Fruit fly (Drosophila melanogaster) whole organism, embryonic: ENCODE data around the gene DCTN6-p27.

Experiments
- Ada2b ChIP-seq: fragments of 200-800 bp; sonication (Bioruptor generic); IDR thresholded peaks from 2 replicates; pipeline ENCODE4 v1.3.6; 2022; ENCODE audit warnings: missing biosample characterization, missing genetic modification characterization
- Aef1 ChIP-seq: fragments of 200-800 bp; sonication (Bioruptor generic); IDR thresholded peaks from 3 replicates; pipeline ENCODE4 v1.3.6; 2022; ENCODE audit warnings: missing biosample characterization, missing genetic modification characterization
- Antp ChIP-seq: fragments of 200-800 bp; sonication (Bioruptor generic); optimal IDR thresholded peaks from 3 replicates; lab custom pipeline; 2016; ENCODE audit warnings: missing biosample characterization, missing genetic modification characterization
- BtbVII ChIP-seq: fragments of 200-800 bp; sonication (Bioruptor generic); optimal IDR thresholded peaks from 3 replicates; lab custom pipeline; 2017; ENCODE audit warnings: missing biosample characterization, mild to moderate bottlenecking, missing genetic modification characterization
- Bteb2 ChIP-seq: fragments of 200-800 bp; sonication (Bioruptor generic); optimal IDR thresholded peaks from 2 replicates; lab custom pipeline; 2016; ENCODE audit warnings: missing biosample characterization, missing genetic modification characterization
- C15 ChIP-seq: fragments of 200-800 bp; sonication (Bioruptor generic); IDR thresholded peaks from 3 replicates; pipeline ENCODE4 v1.3.6; 2022; ENCODE audit warnings: missing biosample characterization, missing genetic modification characterization
- CG10209 ChIP-seq: fragments of 200-800 bp; sonication (Bioruptor generic); optimal IDR thresholded peaks from 3 replicates; lab custom pipeline; 2017; ENCODE audit warnings: missing biosample characterization, mild to moderate bottlenecking, missing genetic modification characterization, missing genetic modification reagents
- CG10267 ChIP-seq: fragments of 200-800 bp; sonication (Bioruptor generic); optimal IDR thresholded peaks from 2 replicates; lab custom pipeline; 2018; ENCODE audit warnings: missing biosample characterization, mild to moderate bottlenecking, missing genetic modification characterization, moderate library complexity
- CG11695 ChIP-seq: fragments of 200-800 bp; sonication (Bioruptor generic); IDR thresholded peaks from 3 replicates; pipeline ENCODE4 v1.3.6; 2022; ENCODE audit warnings: missing biosample characterization, missing genetic modification characterization
- CG11696 ChIP-seq: fragments of 200-800 bp; sonication (Bioruptor generic); IDR thresholded peaks from 2 replicates; pipeline ENCODE4 v1.3.6; 2022; ENCODE audit warnings: missing biosample characterization, missing genetic modification characterization
- CG13123 ChIP-seq: fragments of 200-800 bp; sonication (Bioruptor generic); optimal IDR thresholded peaks from 2 replicates; lab custom pipeline; 2016; ENCODE audit warnings: missing biosample characterization, missing genetic modification characterization
- CG17186 ChIP-seq: fragments of 200-800 bp; sonication (Bioruptor generic); optimal IDR thresholded peaks from 3 replicates; lab custom pipeline; 2017; ENCODE audit warnings: missing biosample characterization, missing genetic modification reagents, missing genetic modification characterization
- CG18476 ChIP-seq: fragments of 200-800 bp; sonication (Bioruptor generic); optimal IDR thresholded peaks from 2 replicates; lab custom pipeline; 2016; ENCODE audit warnings: missing biosample characterization, mild to moderate bottlenecking, missing genetic modification characterization
- CG30020 ChIP-seq: fragments of 200-800 bp; optimal IDR thresholded peaks from 2 replicates; lab custom pipeline; 2019; ENCODE audit warnings: missing biosample characterization, mild to moderate bottlenecking, missing genetic modification characterization, moderate library complexity
- CG3407 ChIP-seq: fragments of 200-800 bp; sonication (Bioruptor generic); optimal IDR thresholded peaks from 2 replicates; lab custom pipeline; 2018; ENCODE audit warnings: missing biosample characterization, mild to moderate bottlenecking, missing genetic modification characterization
- CG34224 ChIP-seq: fragments of 200-800 bp; sonication (Bioruptor generic); IDR thresholded peaks from 3 replicates; pipeline ENCODE4 v1.3.6; 2022; ENCODE audit warnings: missing biosample characterization, missing genetic modification characterization; ENCODE audit not compliant: partially characterized antibody
- CG8765 ChIP-seq: fragments of 200-800 bp; sonication (Bioruptor generic); IDR thresholded peaks from 2 replicates; pipeline ENCODE4 v1.3.6; 2022; ENCODE audit warnings: missing biosample characterization, missing genetic modification characterization
- Dbx ChIP-seq: fragments of 200-800 bp; sonication (Bioruptor generic); IDR thresholded peaks from 3 replicates; pipeline ENCODE4 v1.3.6; 2022; ENCODE audit warnings: missing biosample characterization, missing genetic modification characterization
- Dip2 ChIP-seq: fragments of 200-800 bp; sonication (Bioruptor generic); IDR thresholded peaks from 2 replicates; pipeline ENCODE4 v1.3.6; 2022; ENCODE audit warnings: missing biosample characterization, missing genetic modification characterization
- Doc2 ChIP-seq: fragments of 200-800 bp; sonication (Bioruptor generic); IDR thresholded peaks from 2 replicates; pipeline ENCODE4 v1.3.6; 2022; ENCODE audit warnings: missing biosample characterization, missing genetic modification characterization
- Ets97D ChIP-seq: fragments of 200-800 bp; sonication (Bioruptor generic); optimal IDR thresholded peaks from 3 replicates; lab custom pipeline; 2016; ENCODE audit warnings: missing biosample characterization, missing genetic modification characterization
- Fer3 ChIP-seq: fragments of 200-800 bp; sonication (Bioruptor generic); optimal IDR thresholded peaks from 2 replicates; lab custom pipeline; 2018; ENCODE audit warnings: missing biosample characterization, mild to moderate bottlenecking, missing genetic modification characterization, moderate library complexity
- Gsc ChIP-seq: fragments of 200-800 bp; sonication (Bioruptor generic); IDR thresholded peaks from 2 replicates; pipeline ENCODE4 v1.3.6; 2022; ENCODE audit warnings: missing biosample characterization, missing genetic modification characterization
- HLH4C ChIP-seq: fragments of 200-800 bp; sonication (Bioruptor generic); IDR thresholded peaks from 3 replicates; pipeline ENCODE4 v1.3.6; 2022; ENCODE audit warnings: missing biosample characterization, missing genetic modification characterization; ENCODE audit not compliant: partially characterized antibody
- Hr78 ChIP-seq, 2 experiments: fragments of 200-800 bp in 1 of 2; fragments of >200 bp in 1 of 2; sonication (Bioruptor generic) in 1 of 2; optimal IDR thresholded peaks; 2 replicates each; lab custom pipeline; 2017 to 2019; ENCODE audit warnings: missing biosample characterization in 2 of 2, missing genetic modification characterization in 2 of 2, mild to moderate bottlenecking in 1 of 2, moderate library complexity in 1 of 2
- Jarid2 ChIP-seq: fragments of 200-800 bp; sonication (Bioruptor generic); optimal IDR thresholded peaks from 3 replicates; lab custom pipeline; 2017; ENCODE audit warnings: mild to moderate bottlenecking, missing biosample characterization, missing genetic modification reagents, missing genetic modification characterization
- Lhr ChIP-seq: fragments of 200-800 bp; sonication (Bioruptor generic); optimal IDR thresholded peaks from 3 replicates; lab custom pipeline; 2017; ENCODE audit warnings: mild to moderate bottlenecking, missing biosample characterization, missing genetic modification reagents, missing genetic modification characterization
- Nf-YA ChIP-seq: fragments of 200-800 bp; sonication (Bioruptor generic); IDR thresholded peaks from 2 replicates; pipeline ENCODE4 v1.3.6; 2022; ENCODE audit warnings: missing biosample characterization, missing genetic modification characterization
- Sin3A ChIP-seq: fragments of >200 bp; optimal IDR thresholded peaks from 2 replicates; lab custom pipeline; 2018
- Spps ChIP-seq: fragments of 200-800 bp; sonication (Bioruptor generic); optimal IDR thresholded peaks from 2 replicates; lab custom pipeline; 2018; ENCODE audit warnings: missing biosample characterization, mild to moderate bottlenecking, missing genetic modification characterization
- amos ChIP-seq: fragments of 200-800 bp; sonication (Bioruptor generic); IDR thresholded peaks from 2 replicates; pipeline ENCODE4 v1.3.6; 2022; ENCODE audit warnings: missing biosample characterization, missing genetic modification characterization; ENCODE audit not compliant: partially characterized antibody
- bab2 ChIP-seq: fragments of 200-800 bp; sonication (Bioruptor generic); optimal IDR thresholded peaks from 2 replicates; lab custom pipeline; 2016; ENCODE audit warnings: missing biosample characterization, missing genetic modification characterization
- bigmax ChIP-seq: fragments of 200-800 bp; sonication (Bioruptor generic); optimal IDR thresholded peaks from 2 replicates; lab custom pipeline; 2018; ENCODE audit warnings: missing biosample characterization, mild to moderate bottlenecking, missing genetic modification characterization
- bsh ChIP-seq, 2 experiments: fragments of 200-800 bp; sonication (Bioruptor generic); optimal IDR thresholded peaks; 2 replicates each; lab custom pipeline; 2017 to 2018; ENCODE audit warnings: mild to moderate bottlenecking in 2 of 2, missing biosample characterization in 2 of 2, missing genetic modification characterization in 2 of 2, moderate library complexity in 1 of 2
- cad ChIP-seq: fragments of >200 bp; optimal IDR thresholded peaks from 2 replicates; lab custom pipeline; 2017; ENCODE audit warnings: missing biosample characterization, missing genetic modification characterization
- emc ChIP-seq: fragments of 200-800 bp; sonication (Bioruptor generic); optimal IDR thresholded peaks from 2 replicates; lab custom pipeline; 2016; ENCODE audit warnings: missing biosample characterization, missing genetic modification characterization
- en ChIP-seq: fragments of 200-800 bp; sonication (Bioruptor generic); optimal IDR thresholded peaks from 2 replicates; lab custom pipeline; 2016; ENCODE audit warnings: missing biosample characterization, missing genetic modification characterization
- esg ChIP-seq: fragments of 200-800 bp; sonication (Bioruptor generic); conservative IDR thresholded peaks from 2 replicates; pipeline ENCODE4 v1.3.6; 2022; ENCODE audit warnings: missing biosample characterization, missing genetic modification characterization
- insv ChIP-seq, 2 experiments: fragments of 200-800 bp; sonication (Bioruptor generic); optimal IDR thresholded peaks; 3 replicates each; lab custom pipeline; 2016 to 2018; ENCODE audit warnings: missing biosample characterization in 2 of 2, missing genetic modification characterization in 2 of 2
- jing ChIP-seq: fragments of 200-800 bp; sonication (Bioruptor generic); optimal IDR thresholded peaks from 2 replicates; lab custom pipeline; 2018; ENCODE audit warnings: missing biosample characterization, mild to moderate bottlenecking, missing genetic modification characterization
- kah ChIP-seq: fragments of 200-800 bp; sonication (Bioruptor generic); optimal IDR thresholded peaks from 2 replicates; lab custom pipeline; 2018; ENCODE audit warnings: missing biosample characterization, mild to moderate bottlenecking, missing genetic modification characterization
- knrl ChIP-seq: fragments of 200-800 bp; sonication (Bioruptor generic); IDR thresholded peaks from 3 replicates; pipeline ENCODE4 v1.3.6; 2022; ENCODE audit warnings: missing biosample characterization, missing genetic modification characterization; ENCODE audit not compliant: partially characterized antibody
- pfk ChIP-seq: fragments of 200-800 bp; sonication (Bioruptor generic); optimal IDR thresholded peaks from 2 replicates; lab custom pipeline; 2018; ENCODE audit warnings: missing biosample characterization, mild to moderate bottlenecking, missing genetic modification characterization, moderate library complexity
- psq ChIP-seq: fragments of 200-800 bp; sonication (Bioruptor generic); optimal IDR thresholded peaks from 2 replicates; lab custom pipeline; 2017; ENCODE audit warnings: missing biosample characterization, missing genetic modification characterization
- salm ChIP-seq: fragments of 200-800 bp; sonication (Bioruptor generic); optimal IDR thresholded peaks from 2 replicates; lab custom pipeline; 2018; ENCODE audit warnings: missing biosample characterization, mild to moderate bottlenecking, missing genetic modification characterization
- sisA ChIP-seq: fragments of 200-800 bp; sonication (Bioruptor generic); IDR thresholded peaks from 2 replicates; pipeline ENCODE4 v1.3.6; 2022; ENCODE audit warnings: missing biosample characterization, missing genetic modification characterization
- so ChIP-seq: fragments of 200-800 bp; sonication (Bioruptor generic); IDR thresholded peaks from 3 replicates; pipeline ENCODE4 v1.3.6; 2022; ENCODE audit warnings: missing biosample characterization, missing genetic modification characterization
- sqz ChIP-seq: fragments of 200-800 bp; sonication (Bioruptor generic); optimal IDR thresholded peaks from 3 replicates; lab custom pipeline; 2018; ENCODE audit warnings: missing biosample characterization, mild to moderate bottlenecking, missing genetic modification characterization
- tgo ChIP-seq: fragments of 200-800 bp; sonication (Bioruptor generic); IDR thresholded peaks from 3 replicates; pipeline ENCODE4 v1.3.6; 2022; ENCODE audit warnings: missing biosample characterization, missing genetic modification characterization
- trh ChIP-seq: fragments of 200-800 bp; sonication (Bioruptor generic); optimal IDR thresholded peaks from 2 replicates; lab custom pipeline; 2016; ENCODE audit warnings: missing biosample characterization, missing genetic modification characterization

DCTN6-p27 gene

dm6 chr2L:19158005-19158666 is 26.0 kb downstream of the DCTN6-p27 start (continued):
- TF ChIP-seq salm (tag; lab: Kevin White, UChicago) (no peak), Gsc (GFP tag; lab: Robert Waterston, UW) (no peak), CG11695 (GFP tag; lab: Robert Waterston, UW) (no peak), Doc2 (no peak), CG10209 (GFP tag; lab: Kevin White, UChicago) (no peak), Fer3 (peak; percentile 23), HLH4C (GFP tag; lab: Robert Waterston, UW) (0 out of 3 replicates have a peak, but pooled peaks have one; percentile 16), CG30020 (peak; percentile 48), emc (GFP tag; lab: Kevin White, UChicago) (no peak), Aef1 (GFP tag; lab: Robert Waterston, UW) (no peak), CG8765 (GFP tag; lab: Robert Waterston, UW) (no peak), Dbx (GFP tag; lab: Robert Waterston, UW) (peak; percentile 61; the same call in 1 of the 3 replicates), Lhr (GFP tag; lab: Kevin White, UChicago) (no peak), CG17186 (GFP tag; lab: Kevin White, UChicago) (no peak), Ada2b (GFP tag; lab: Robert Waterston, UW) (no peak), jing (GFP tag; lab: Kevin White, UChicago) (no peak), CG18476 (GFP tag; lab: Kevin White, UChicago) (no peak), psq (GFP tag; lab: Kevin White, UChicago) (peak; percentile 22), esg (GFP tag; lab: Robert Waterston, UW) (no peak), amos (GFP tag; lab: Robert Waterston, UW) (peak; percentile 33; the same call in 1 of the 2 replicates), knrl (GFP tag; lab: Robert Waterston, UW) (no peak; the same call in 2 of the 3 replicates), Nf-YA (GFP tag; lab: Robert Waterston, UW) (no peak), bsh (GFP tag; optimal IDR thresholded peaks at IDR 0.05; lab: Kevin White, UChicago) (peak in 1 of 2 experiments; percentile 37), Sin3A (no peak), Jarid2 (GFP tag; lab: Kevin White, UChicago) (peak; percentile 91), insv (GFP tag; optimal IDR thresholded peaks at IDR 0.05; lab: Kevin White, UChicago) (peak in 1 of 2 experiments; percentile 64), bab2 (GFP tag; lab: Kevin White, UChicago) (no peak), trh (GFP tag; lab: Kevin White, UChicago) (no peak), bigmax (peak; percentile 39), cad (GFP tag; lab: Kevin White, UChicago) (peak; percentile 36), en (GFP tag; lab: Kevin White, UChicago) (no peak), kah (GFP tag; lab: Kevin White, UChicago) (peak; percentile 25), CG13123 (no peak), BtbVII (GFP tag; lab: Kevin White, UChicago) (peak; percentile 44), Ets97D (no peak), sisA (GFP tag; lab: Robert Waterston, UW) (no peak), CG3407 (GFP tag; lab: Kevin White, UChicago) (no peak), CG11696 (0 out of 2 replicates have a peak, but pooled peaks have one; percentile 23), Bteb2 (GFP tag; lab: Kevin White, UChicago) (peak; percentile 44), so (GFP tag; lab: Robert Waterston, UW) (no peak), tgo (GFP tag; lab: Robert Waterston, UW) (no peak), pfk (GFP tag; lab: Kevin White, UChicago) (peak; percentile 100), Antp (GFP tag; lab: Kevin White, UChicago) (no peak), Spps (tag; lab: Kevin White, UChicago) (peak; percentile 19), CG34224 (GFP tag; lab: Robert Waterston, UW) (peak; percentile 61; the same call in 1 of the 3 replicates), Hr78 (GFP tag; optimal IDR thresholded peaks at IDR 0.05; lab: Kevin White, UChicago) (peak in 1 of 2 experiments; percentile 99), Dip2 (GFP tag; lab: Robert Waterston, UW) (no peak), C15 (GFP tag; lab: Robert Waterston, UW) (no peak), CG10267 (tag; lab: Kevin White, UChicago) (peak; percentile 22), sqz (peak; percentile 79)
